Worm (Caenorhabditis elegans): ENCODE measurements around the gene B0035.22.

B0035.22 gene

ce11 chrIV:11276026-11276425, 38.9 kb upstream of the B0035.22 start:
- no peak for TF ChIP-seq athp-1 (tag; optimal IDR thresholded peaks at IDR 0.05)
- no peak for TF ChIP-seq dpff-1 (tag; optimal IDR thresholded peaks at IDR 0.05)
- no peak for TF ChIP-seq ceh-91 (GFP tag; IDR thresholded peaks at IDR 0.05)
- no peak for TF ChIP-seq snpc-1.1 (tag; optimal IDR thresholded peaks at IDR 0.05; ENCODE audit: insufficient read depth)
- TF ChIP-seq ztf-6 (GFP tag; IDR thresholded peaks at IDR 0.05): no peak
- TF ChIP-seq snpc-4 (GFP tag; optimal IDR thresholded peaks at IDR 0.05): no peak
- TF ChIP-seq snpc-4 (tag; optimal IDR thresholded peaks at IDR 0.05): no peak
- no peak for TF ChIP-seq tbx-9 (tag; optimal IDR thresholded peaks at IDR 0.05; ENCODE audit: borderline replicate concordance)
- TF ChIP-seq zim-3 (tag; optimal IDR thresholded peaks at IDR 0.05): no peak
- TF ChIP-seq mxl-1 (tag; optimal IDR thresholded peaks at IDR 0.05): no peak
- TF ChIP-seq ztf-18 (tag; optimal IDR thresholded peaks at IDR 0.05): no peak
- TF ChIP-seq madf-10 (tag; optimal IDR thresholded peaks at IDR 0.05): no peak
- TF ChIP-seq attf-5 (GFP tag; optimal IDR thresholded peaks at IDR 0.05): no peak
- TF ChIP-seq unc-62 (GFP tag; optimal IDR thresholded peaks at IDR 0.05): no peak
- no peak for TF ChIP-seq nhr-179 (tag; optimal IDR thresholded peaks at IDR 0.05)
- no peak for TF ChIP-seq bed-2 (GFP tag; IDR thresholded peaks at IDR 0.05)
- TF ChIP-seq lin-26 (GFP tag; IDR thresholded peaks at IDR 0.05): no peak
- no peak for TF ChIP-seq F10E7.11 (tag; optimal IDR thresholded peaks at IDR 0.05)
- TF ChIP-seq lsl-1 (GFP tag; optimal IDR thresholded peaks at IDR 0.05): no peak
- TF ChIP-seq nhr-90 (tag; optimal IDR thresholded peaks at IDR 0.05): no peak

ce11 chrIV:11284102-11284531, 30.8 kb upstream of the B0035.22 start:
- TF ChIP-seq Y53G8AR.9 (GFP tag; conservative IDR thresholded peaks at IDR 0.05) (no peak), hsf-1 (GFP tag; IDR thresholded peaks at IDR 0.05) (no peak), unc-62 (GFP tag; optimal IDR thresholded peaks at IDR 0.05) (peak; percentile 52), C17E4.6 (GFP tag; IDR thresholded peaks at IDR 0.05) (no peak), cebp-1 (GFP tag; IDR thresholded peaks at IDR 0.05) (0 out of 2 replicates have a peak, but pooled peaks have one; percentile 27), cebp-1 (tag; optimal IDR thresholded peaks at IDR 0.05) (no peak), mel-28 (tag; optimal IDR thresholded peaks at IDR 0.05; ENCODE audit: borderline replicate concordance) (no peak), nfyb-1 (GFP tag; IDR thresholded peaks at IDR 0.05) (no peak), F33H1.4 (GFP tag; IDR thresholded peaks at IDR 0.05) (no peak), ztf-6 (GFP tag; IDR thresholded peaks at IDR 0.05) (no peak), hmg-1.2 (GFP tag; IDR thresholded peaks at IDR 0.05) (peak; percentile 50), mcd-1 (GFP tag; IDR thresholded peaks at IDR 0.05) (no peak), rpc-1 (optimal IDR thresholded peaks at IDR 0.05) (no peak), rpc-1 (tag; optimal IDR thresholded peaks at IDR 0.05) (no peak), dpl-1 (GFP tag; optimal IDR thresholded peaks at IDR 0.05) (no peak), ets-4 (GFP tag; optimal IDR thresholded peaks at IDR 0.05) (peak; percentile 52), tbp1 (GFP tag; optimal IDR thresholded peaks at IDR 0.05) (no peak), nhr-80 (tag; optimal IDR thresholded peaks at IDR 0.05) (peak; percentile 98), ztf-22 (GFP tag; optimal IDR thresholded peaks at IDR 0.05) (peak; percentile 62), egl-44 (GFP tag; IDR thresholded peaks at IDR 0.05) (0 out of 2 replicates have a peak, but pooled peaks have one; percentile 20), efl-1 (GFP tag; optimal IDR thresholded peaks at IDR 0.05) (no peak), F23B12.7 (tag; optimal IDR thresholded peaks at IDR 0.05; ENCODE audit: insufficient read depth) (no peak), F22D6.2 (tag; optimal IDR thresholded peaks at IDR 0.05) (no peak), athp-1 (tag; optimal IDR thresholded peaks at IDR 0.05) (no peak), D2030.7 (GFP tag; IDR thresholded peaks at IDR 0.05) (no peak), nhr-90 (tag; optimal IDR thresholded peaks at IDR 0.05) (peak; percentile 50), attf-5 (GFP tag; optimal IDR thresholded peaks at IDR 0.05) (no peak)
